Worm (Caenorhabditis elegans) whole organism, L4 larva: ENCODE measurements around the gene K05F1.9.

Source experiments
- ceh-62 ChIP-seq: sonication (generic microtip); optimal IDR thresholded peaks from 2 replicates; lab custom pipeline; 2017; ENCODE audit warnings: missing biosample characterization, missing genetic modification characterization
- unc-62 ChIP-seq, 3 experiments: fragments of 150-350 bp in 1 of 3; sonication (generic microtip); optimal IDR thresholded peaks in 2 of 3; peaks in 1 of 3; 1 replicate in 1 of 3; 2 replicates in 2 of 3; lab custom pipeline; 2014 to 2017; ENCODE audit warnings: missing biosample characterization in 3 of 3, missing genetic modification characterization in 3 of 3, missing genetic modification reagents in 3 of 3, missing genotype in 1 of 3

DNA sequence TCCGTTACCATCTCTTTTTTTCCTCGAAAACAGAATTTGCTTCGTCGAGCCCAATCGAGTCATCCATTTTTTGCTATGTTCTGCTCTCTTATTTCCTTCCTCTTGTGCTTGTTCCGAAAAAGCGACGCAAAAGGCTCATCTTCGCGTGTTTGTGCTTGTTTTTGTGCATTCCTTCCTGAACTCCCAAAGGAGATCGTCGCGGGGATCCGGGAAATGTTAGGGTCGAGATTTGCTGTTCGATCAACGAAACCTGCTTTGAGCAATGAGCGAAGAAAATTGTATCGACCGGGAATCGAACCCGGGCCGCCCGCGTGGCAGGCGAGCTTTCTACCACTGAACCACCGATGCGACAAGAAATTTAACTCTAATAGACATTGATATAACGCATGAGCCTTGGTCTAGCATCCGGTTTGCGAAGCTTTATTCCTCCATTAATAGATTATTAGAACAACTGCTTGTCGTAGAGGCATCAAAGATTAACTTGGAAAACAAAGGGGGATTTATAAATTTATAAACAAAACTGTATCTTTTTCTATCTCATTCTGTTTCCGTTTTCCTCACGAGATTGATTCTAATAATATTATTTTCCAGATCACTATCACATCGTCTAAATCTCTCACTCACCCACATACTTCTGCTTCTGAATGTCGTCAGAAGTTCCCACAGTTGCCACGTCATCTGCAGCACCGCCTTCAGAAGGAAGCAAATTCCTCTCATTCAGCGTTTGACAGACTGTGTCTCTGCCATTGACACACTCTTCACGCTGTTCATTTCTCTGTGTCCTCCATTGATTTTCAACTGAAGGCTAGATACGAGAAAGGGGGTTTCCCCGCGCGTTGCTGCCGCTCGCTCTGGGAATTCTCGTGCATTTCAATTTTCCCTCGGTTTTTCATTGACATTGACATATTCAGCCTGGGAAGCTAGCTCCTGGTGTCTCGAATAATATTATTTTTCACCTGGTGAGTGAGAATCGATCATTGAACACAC is 18.7 kb downstream of the K05F1.9 start, which contains the start of gene K05F1.6:
- TF ChIP-seq unc-62 (GFP tag; optimal IDR thresholded peaks at IDR 0.05 in 1 of 2; lab: Kevin White, UChicago) (peak in 1 of 2 experiments; percentile 92), unc-62 (tag; optimal IDR thresholded peaks at IDR 0.05; lab: Kevin White, UChicago) (no peak), ceh-62 (tag; lab: Kevin White, UChicago) (no peak)
